Fruit fly (Drosophila melanogaster) whole organism, embryonic: Measurements from ENCODE around the gene CHES-1-like.

Source experiments
- CG10209 ChIP-seq: fragments of 200-800 bp; sonication (Bioruptor generic); optimal IDR thresholded peaks from 3 replicates; lab custom pipeline; 2017; ENCODE audit warnings: missing biosample characterization, mild to moderate bottlenecking, missing genetic modification characterization, missing genetic modification reagents
- CG1024 ChIP-seq: fragments of 200-800 bp; sonication (Bioruptor generic); IDR thresholded peaks from 2 replicates; pipeline ENCODE4 v1.3.6; 2022; ENCODE audit warnings: missing biosample characterization, missing genetic modification characterization
- CG10979 ChIP-seq: fragments of 200-800 bp; sonication (Bioruptor generic); optimal IDR thresholded peaks from 2 replicates; lab custom pipeline; 2018; ENCODE audit warnings: missing biosample characterization, mild to moderate bottlenecking, missing genetic modification characterization, moderate library complexity
- CG13775 ChIP-seq: fragments of 200-800 bp; sonication (Bioruptor generic); optimal IDR thresholded peaks from 3 replicates; lab custom pipeline; 2017; ENCODE audit warnings: missing biosample characterization, mild to moderate bottlenecking, missing genetic modification characterization
- CG1529 ChIP-seq: fragments of 200-800 bp; sonication (Bioruptor generic); optimal IDR thresholded peaks from 3 replicates; lab custom pipeline; 2018; ENCODE audit warnings: missing biosample characterization, missing genetic modification characterization
- CG1602 ChIP-seq: fragments of 200-800 bp; sonication (Bioruptor generic); optimal IDR thresholded peaks from 3 replicates; lab custom pipeline; 2016; ENCODE audit warnings: missing biosample characterization, missing genetic modification characterization
- CG1603 ChIP-seq: fragments of 200-800 bp; sonication (Bioruptor generic); optimal IDR thresholded peaks from 2 replicates; lab custom pipeline; 2019; ENCODE audit warnings: missing biosample characterization, mild to moderate bottlenecking, missing genetic modification characterization, moderate library complexity
- CG16813 ChIP-seq: fragments of 200-800 bp; sonication (Bioruptor generic); IDR thresholded peaks from 3 replicates; pipeline ENCODE4 v1.3.6; 2022; ENCODE audit warnings: missing biosample characterization, missing genetic modification characterization; ENCODE audit not compliant: partially characterized antibody
- CG16863 ChIP-seq: fragments of 200-800 bp; sonication (Bioruptor generic); optimal IDR thresholded peaks from 3 replicates; lab custom pipeline; 2016; ENCODE audit warnings: missing biosample characterization, missing genetic modification characterization
- CG17186 ChIP-seq: fragments of 200-800 bp; sonication (Bioruptor generic); optimal IDR thresholded peaks from 3 replicates; lab custom pipeline; 2017; ENCODE audit warnings: missing biosample characterization, missing genetic modification reagents, missing genetic modification characterization
- CG17359 ChIP-seq: fragments of 200-800 bp; sonication (Bioruptor generic); optimal IDR thresholded peaks from 3 replicates; lab custom pipeline; 2018; ENCODE audit warnings: missing biosample characterization, mild to moderate bottlenecking, missing genetic modification characterization, moderate library complexity
- CG17361 ChIP-seq: fragments of 200-800 bp; sonication (Bioruptor generic); IDR thresholded peaks from 3 replicates; pipeline ENCODE4 v1.3.6; 2022; ENCODE audit warnings: missing biosample characterization, missing genetic modification characterization
- CG17612 ChIP-seq: fragments of 200-800 bp; sonication (Bioruptor generic); IDR thresholded peaks from 2 replicates; pipeline ENCODE4 v1.3.6; 2022; ENCODE audit warnings: missing biosample characterization, missing genetic modification characterization
- CG18599 ChIP-seq: fragments of 200-800 bp; sonication (Bioruptor generic); optimal IDR thresholded peaks from 3 replicates; lab custom pipeline; 2017; ENCODE audit warnings: missing biosample characterization, missing genetic modification characterization, mild to moderate bottlenecking, moderate library complexity, missing genetic modification reagents
- CG31441 ChIP-seq: fragments of 200-800 bp; sonication (Bioruptor generic); IDR thresholded peaks from 2 replicates; pipeline ENCODE4 v1.3.6; 2022; ENCODE audit warnings: missing biosample characterization, missing genetic modification characterization
- CG3281 ChIP-seq: fragments of 200-800 bp; sonication (Bioruptor generic); optimal IDR thresholded peaks from 3 replicates; lab custom pipeline; 2017; ENCODE audit warnings: missing biosample characterization, mild to moderate bottlenecking, missing genetic modification characterization
- CG33213 ChIP-seq: fragments of 200-800 bp; sonication (Bioruptor generic); optimal IDR thresholded peaks from 3 replicates; lab custom pipeline; 2016; ENCODE audit warnings: missing biosample characterization, missing genetic modification characterization
- CG6765 ChIP-seq: fragments of 200-800 bp; sonication (Bioruptor generic); optimal IDR thresholded peaks from 3 replicates; lab custom pipeline; 2017; ENCODE audit warnings: missing biosample characterization, mild to moderate bottlenecking, missing genetic modification characterization
- CG7786 ChIP-seq: fragments of 200-800 bp; sonication (Bioruptor generic); optimal IDR thresholded peaks from 2 replicates; lab custom pipeline; 2016; ENCODE audit warnings: missing biosample characterization, missing genetic modification characterization
- CG9609 ChIP-seq: fragments of 200-800 bp; sonication (Bioruptor generic); optimal IDR thresholded peaks from 3 replicates; lab custom pipeline; 2016; ENCODE audit warnings: missing biosample characterization, missing genetic modification characterization
- Deaf1 ChIP-seq: fragments of 200-800 bp; optimal IDR thresholded peaks from 3 replicates; lab custom pipeline; 2019; ENCODE audit warnings: missing biosample characterization, mild to moderate bottlenecking, missing genetic modification characterization, moderate library complexity
- Ets97D ChIP-seq: fragments of 200-800 bp; sonication (Bioruptor generic); optimal IDR thresholded peaks from 3 replicates; lab custom pipeline; 2016; ENCODE audit warnings: missing biosample characterization, missing genetic modification characterization
- HLHmδ ChIP-seq: fragments of 200-800 bp; sonication (Bioruptor generic); optimal IDR thresholded peaks from 2 replicates; lab custom pipeline; 2018; ENCODE audit warnings: missing biosample characterization, mild to moderate bottlenecking, missing genetic modification characterization, moderate library complexity
- Hey ChIP-seq: fragments of 200-800 bp; sonication (Bioruptor generic); optimal IDR thresholded peaks from 3 replicates; lab custom pipeline; 2018; ENCODE audit warnings: missing biosample characterization, mild to moderate bottlenecking, missing genetic modification characterization
- Meics ChIP-seq: fragments of 200-800 bp; sonication (Bioruptor generic); optimal IDR thresholded peaks from 2 replicates; lab custom pipeline; 2017; ENCODE audit warnings: missing biosample characterization, mild to moderate bottlenecking, missing genetic modification characterization
- Nf-YB ChIP-seq: fragments of 200-800 bp; sonication (Bioruptor generic); optimal IDR thresholded peaks from 3 replicates; lab custom pipeline; 2019; ENCODE audit warnings: missing biosample characterization, mild to moderate bottlenecking, missing genetic modification characterization, moderate library complexity
- Nf-YC ChIP-seq: fragments of 200-800 bp; optimal IDR thresholded peaks from 3 replicates; lab custom pipeline; 2019; ENCODE audit warnings: missing biosample characterization, mild to moderate bottlenecking, missing genetic modification characterization, moderate library complexity
- Optix ChIP-seq: fragments of 200-800 bp; sonication (Bioruptor generic); IDR thresholded peaks from 3 replicates; pipeline ENCODE4 v1.3.6; 2022; ENCODE audit warnings: missing biosample characterization, missing genetic modification characterization
- Trl ChIP-seq, 3 experiments: fragments of >200 bp in 2 of 3; fragments of 200-800 bp in 1 of 3; sonication (Bioruptor generic) in 1 of 3; optimal IDR thresholded peaks; 2 replicates in 1 of 3; 3 replicates in 2 of 3; lab custom pipeline; 2016 to 2017; ENCODE audit warnings: missing biosample characterization in 1 of 3, missing genetic modification characterization in 1 of 3
- aop ChIP-seq: fragments of 200-800 bp; sonication (Bioruptor generic); IDR thresholded peaks from 2 replicates; pipeline ENCODE4 v1.3.6; 2022; ENCODE audit warnings: missing biosample characterization, missing genetic modification characterization
- az2 ChIP-seq: fragments of 200-800 bp; sonication (Bioruptor generic); optimal IDR thresholded peaks from 3 replicates; lab custom pipeline; 2016; ENCODE audit warnings: missing biosample characterization, missing genetic modification characterization
- bowl ChIP-seq: fragments of 200-800 bp; sonication (Bioruptor generic); IDR thresholded peaks from 2 replicates; pipeline ENCODE4 v1.3.6; 2022; ENCODE audit warnings: missing biosample characterization, missing genetic modification characterization
- chif ChIP-seq, 2 experiments: fragments of 200-800 bp; sonication (Bioruptor generic); optimal IDR thresholded peaks; 3 replicates each; lab custom pipeline; 2016; ENCODE audit warnings: missing biosample characterization in 2 of 2, missing genetic modification characterization in 2 of 2
- gem ChIP-seq: fragments of 200-800 bp; sonication (Bioruptor generic); optimal IDR thresholded peaks from 2 replicates; lab custom pipeline; 2019; ENCODE audit warnings: missing biosample characterization, mild to moderate bottlenecking, missing genetic modification characterization, moderate library complexity
- jumu ChIP-seq: fragments of 200-800 bp; sonication (Bioruptor generic); optimal IDR thresholded peaks from 3 replicates; lab custom pipeline; 2016; ENCODE audit warnings: missing biosample characterization, missing genetic modification characterization
- kni ChIP-seq: fragments of 200-800 bp; sonication (Bioruptor generic); optimal IDR thresholded peaks from 3 replicates; lab custom pipeline; 2017; ENCODE audit warnings: mild to moderate bottlenecking, missing biosample characterization, missing genetic modification reagents, missing genetic modification characterization
- lmd ChIP-seq: fragments of 200-800 bp; sonication (Bioruptor generic); IDR thresholded peaks from 2 replicates; pipeline ENCODE4 v1.3.6; 2022; ENCODE audit warnings: missing biosample characterization, missing genetic modification characterization
- lov ChIP-seq, 2 experiments: fragments of 200-800 bp in 1 of 2; fragments of >200 bp in 1 of 2; sonication (Bioruptor generic) in 1 of 2; IDR thresholded peaks in 1 of 2; optimal IDR thresholded peaks in 1 of 2; 2 replicates in 1 of 2; 3 replicates in 1 of 2; pipeline versions ENCODE4 v1.3.6 to Lab custom; 2017 to 2022; ENCODE audit warnings: missing biosample characterization in 1 of 2, missing genetic modification characterization in 1 of 2
- luna ChIP-seq: fragments of 200-800 bp; sonication (Bioruptor generic); optimal IDR thresholded peaks from 2 replicates; lab custom pipeline; 2016; ENCODE audit warnings: missing biosample characterization, missing genetic modification characterization
- mirr ChIP-seq: fragments of 200-800 bp; sonication (Bioruptor generic); optimal IDR thresholded peaks from 3 replicates; lab custom pipeline; 2018; ENCODE audit warnings: missing biosample characterization, mild to moderate bottlenecking, missing genetic modification characterization
- onecut ChIP-seq: fragments of 200-800 bp; sonication (Bioruptor generic); IDR thresholded peaks from 2 replicates; pipeline ENCODE4 v1.3.6; 2022; ENCODE audit warnings: missing biosample characterization, missing genetic modification characterization
- repo ChIP-seq: fragments of 200-800 bp; sonication (Bioruptor generic); optimal IDR thresholded peaks from 2 replicates; lab custom pipeline; 2016; ENCODE audit warnings: missing biosample characterization, missing genetic modification characterization
- rib ChIP-seq: fragments of 200-800 bp; sonication (Bioruptor generic); IDR thresholded peaks from 2 replicates; pipeline ENCODE4 v1.3.6; 2022; ENCODE audit warnings: missing biosample characterization, missing genetic modification characterization
- row ChIP-seq: fragments of 200-800 bp; sonication (Bioruptor generic); IDR thresholded peaks from 3 replicates; pipeline ENCODE4 v1.3.6; 2022; ENCODE audit warnings: missing biosample characterization, missing genetic modification characterization
- sens ChIP-seq: fragments of 200-800 bp; sonication (Bioruptor generic); peaks from one replicate; lab custom pipeline; 2016; ENCODE audit warnings: missing biosample characterization, missing genetic modification characterization
- sim ChIP-seq: fragments of 200-800 bp; sonication (Bioruptor generic); IDR thresholded peaks from 2 replicates; pipeline ENCODE4 v1.3.6; 2022; ENCODE audit warnings: missing biosample characterization, missing genetic modification characterization
- stc ChIP-seq: fragments of 200-800 bp; sonication (Bioruptor generic); IDR thresholded peaks from 2 replicates; pipeline ENCODE4 v1.3.6; 2022; ENCODE audit warnings: missing biosample characterization, missing genetic modification characterization

Gene CHES-1-like

dm6 chrX:7703001-7703864 is 6.0 kb downstream of the CHES-1-like start (continued):
- TF ChIP-seq CG6765 (GFP tag; lab: Kevin White, UChicago) (peak; percentile 39), aop (0 out of 2 replicates have a peak, but pooled peaks have one; percentile 10), CG3281 (GFP tag; lab: Kevin White, UChicago) (peak; percentile 72), CG33213 (GFP tag; lab: Kevin White, UChicago) (peak; percentile 42), row (GFP tag; lab: Robert Waterston, UW) (peak; percentile 91), CG10979 (tag; lab: Kevin White, UChicago) (peak; percentile 19), Deaf1 (peak; percentile 42), CG17186 (GFP tag; lab: Kevin White, UChicago) (peak; percentile 24), chif (GFP tag; optimal IDR thresholded peaks at IDR 0.05; lab: Kevin White, UChicago) (peak in 1 of 2 experiments; percentile 23), stc (GFP tag; lab: Robert Waterston, UW) (peak; percentile 60), HLHmδ (GFP tag; lab: Kevin White, UChicago) (peak; percentile 7), CG1529 (GFP tag; lab: Kevin White, UChicago) (peak; percentile 35), Meics (GFP tag; lab: Kevin White, UChicago) (peak; percentile 60), CG9609 (GFP tag; lab: Kevin White, UChicago) (peak; percentile 10), kni (GFP tag; lab: Kevin White, UChicago) (peak; percentile 69), CG10209 (GFP tag; lab: Kevin White, UChicago) (peak; percentile 29), CG1602 (GFP tag; lab: Kevin White, UChicago) (peak; percentile 3), luna (peak; percentile 87), CG31441 (GFP tag; lab: Robert Waterston, UW) (peak; percentile 37; the same call in 1 of the 2 replicates), Hey (tag; lab: Kevin White, UChicago) (peak; percentile 30), CG18599 (GFP tag; lab: Kevin White, UChicago) (peak; percentile 85), CG7786 (peak; percentile 63), CG13775 (peak; percentile 31), gem (peak; percentile 47), onecut (GFP tag; lab: Robert Waterston, UW) (peak; percentile 59), az2 (GFP tag; lab: Kevin White, UChicago) (peak; percentile 10), CG1603 (tag; lab: Kevin White, UChicago) (peak; percentile 70), jumu (GFP tag; lab: Kevin White, UChicago) (peak; percentile 94), Ets97D (GFP tag; lab: Kevin White, UChicago) (peak; percentile 79), CG17612 (GFP tag; lab: Robert Waterston, UW) (0 out of 2 replicates have a peak, but pooled peaks have one; percentile 28), CG1024 (GFP tag; lab: Robert Waterston, UW) (peak; percentile 20; the same call in 1 of the 2 replicates), CG16863 (peak; percentile 16), sens (GFP tag; lab: Kevin White, UChicago) (peak; percentile 99), CG17359 (peak; percentile 28), sim (GFP tag; lab: Robert Waterston, UW) (peak; percentile 65; the same call in 1 of the 2 replicates), CG17361 (GFP tag; lab: Robert Waterston, UW) (peak; percentile 43; the same call in 1 of the 3 replicates)

- TF ChIP-seq Optix (GFP tag; lab: Robert Waterston, UW) (0 out of 3 replicates have a peak, but pooled peaks have one; percentile 26), lov (optimal IDR thresholded peaks at IDR 0.05; lab: Kevin White, UChicago) (no peak), lov (GFP tag; IDR thresholded peaks at IDR 0.05; lab: Robert Waterston, UW) (0 out of 3 replicates have a peak, but pooled peaks have one; percentile 44), lmd (GFP tag; lab: Robert Waterston, UW) (no peak), mirr (peak; percentile 38), Nf-YB (peak; percentile 26), Nf-YC (tag; lab: Kevin White, UChicago) (peak; percentile 40), bowl (GFP tag; lab: Robert Waterston, UW) (0 out of 2 replicates have a peak, but pooled peaks have one; percentile 6), rib (GFP tag; lab: Robert Waterston, UW) (peak; percentile 64; the same call in 1 of the 2 replicates), Trl (optimal IDR thresholded peaks at IDR 0.05; lab: Kevin White, UChicago) (peak; percentile 94 to 95), Trl (GFP tag; optimal IDR thresholded peaks at IDR 0.05; lab: Kevin White, UChicago) (no peak), repo (GFP tag; lab: Kevin White, UChicago) (no peak), CG16813 (GFP tag; lab: Robert Waterston, UW) (peak; percentile 19; the same call in 1 of the 3 replicates)
Observed at dm6 chrX:7702160-7702907, 6.9 kb downstream of the CHES-1-like start.
